Worm (Caenorhabditis elegans): ENCODE data around the gene atg-18.

- no peak for TF ChIP-seq ztf-29 (GFP tag; IDR thresholded peaks at IDR 0.05)
- no peak for TF ChIP-seq ztf-23 (GFP tag; IDR thresholded peaks at IDR 0.05)
- no peak for TF ChIP-seq klf-2 (GFP tag; conservative IDR thresholded peaks at IDR 0.05)
- no peak for TF ChIP-seq flt-1 (GFP tag; IDR thresholded peaks at IDR 0.05)
- TF ChIP-seq T22C8.4 (GFP tag; IDR thresholded peaks at IDR 0.05), result no peak
- TF ChIP-seq tab-1 (GFP tag; IDR thresholded peaks at IDR 0.05), result no peak
Observed at ce11 chrV:8652177-8652576, 21.1 kb upstream of the atg-18 start.

Data from whole organism, midembryonic.